Fruit fly (Drosophila melanogaster): ENCODE data around the gene Npl4.

The Npl4 gene

dm6 chr3R:25647577-25648257 lies 23.3 kb upstream of the Npl4 start (continued):
- TF ChIP-seq CG17802 (tag; optimal IDR thresholded peaks at IDR 0.05) (no peak), caup (GFP tag; optimal IDR thresholded peaks at IDR 0.05; ENCODE audit: severe bottlenecking) (no peak), knrl (GFP tag; IDR thresholded peaks at IDR 0.05; ENCODE audit: partially characterized antibody) (peak; percentile 63), CG10979 (tag; optimal IDR thresholded peaks at IDR 0.05) (peak; percentile 37), Sox102F (GFP tag; optimal IDR thresholded peaks at IDR 0.05) (no peak), CG13624 (GFP tag; optimal IDR thresholded peaks at IDR 0.05) (peak; percentile 34), sens (GFP tag) (peak; percentile 61), Lhr (GFP tag; optimal IDR thresholded peaks at IDR 0.05) (peak; percentile 13), CG4854 (GFP tag; optimal IDR thresholded peaks at IDR 0.05) (no peak), CG10431 (GFP tag; optimal IDR thresholded peaks at IDR 0.05) (peak; percentile 28), Fer1 (GFP tag; optimal IDR thresholded peaks at IDR 0.05) (no peak), PHDP (tag; optimal IDR thresholded peaks at IDR 0.05) (peak; percentile 12), CG7357 (GFP tag; IDR thresholded peaks at IDR 0.05) (no peak), pita (GFP tag; optimal IDR thresholded peaks at IDR 0.05) (no peak), Dp (GFP tag; optimal IDR thresholded peaks at IDR 0.05) (peak; percentile 4), ara (GFP tag; IDR thresholded peaks at IDR 0.05) (peak; percentile 45; the same call in 1 of the 2 replicates), CG10366 (GFP tag; IDR thresholded peaks at IDR 0.05) (no peak), yki (optimal IDR thresholded peaks at IDR 0.05) (no peak), trem (tag; optimal IDR thresholded peaks at IDR 0.05) (peak; percentile 49), Scr (GFP tag; IDR thresholded peaks at IDR 0.05; ENCODE audit: partially characterized antibody) (peak; percentile 67), Myb (GFP tag; optimal IDR thresholded peaks at IDR 0.05) (peak; percentile 13), CG18599 (GFP tag; optimal IDR thresholded peaks at IDR 0.05) (no peak), CG11560 (tag; IDR thresholded peaks at IDR 0.05) (no peak), shn (GFP tag; optimal IDR thresholded peaks at IDR 0.05) (peak; percentile 24), CG1233 (GFP tag; optimal IDR thresholded peaks at IDR 0.05) (peak; percentile 37), Bgb (GFP tag; IDR thresholded peaks at IDR 0.05; ENCODE audit: partially characterized antibody) (peak; percentile 84), Atf6 (GFP tag; IDR thresholded peaks at IDR 0.05) (0 out of 2 replicates have a peak, but pooled peaks have one; percentile 9), oc (tag; optimal IDR thresholded peaks at IDR 0.05) (peak; percentile 98), Med (GFP tag) (peak; percentile 82), pnt (GFP tag; optimal IDR thresholded peaks at IDR 0.05) (no peak), Adf1 (GFP tag; IDR thresholded peaks at IDR 0.05) (peak; percentile 98), nmo (GFP tag; optimal IDR thresholded peaks at IDR 0.05) (peak; percentile 27), Mes4 (GFP tag; optimal IDR thresholded peaks at IDR 0.05) (no peak), Hmr (GFP tag; optimal IDR thresholded peaks at IDR 0.05) (peak; percentile 16), sisA (GFP tag; IDR thresholded peaks at IDR 0.05) (no peak), CG14965 (GFP tag; optimal IDR thresholded peaks at IDR 0.05; ENCODE audit: borderline replicate concordance) (no peak), exex (tag; optimal IDR thresholded peaks at IDR 0.05) (peak; percentile 15), her (GFP tag; optimal IDR thresholded peaks at IDR 0.05) (no peak), tap (tag; optimal IDR thresholded peaks at IDR 0.05) (no peak), CG15479 (GFP tag; optimal IDR thresholded peaks at IDR 0.05) (peak; percentile 21), CG14860 (GFP tag; IDR thresholded peaks at IDR 0.05; ENCODE audit: partially characterized antibody) (peak; percentile 85), CG4707 (GFP tag; optimal IDR thresholded peaks at IDR 0.05) (peak; percentile 47), zen2 (GFP tag; IDR thresholded peaks at IDR 0.05; ENCODE audit: partially characterized antibody) (peak; percentile 65; the same call in 2 of the 3 replicates), Neu2 (GFP tag; optimal IDR thresholded peaks at IDR 0.05; ENCODE audit: borderline replicate concordance) (peak; percentile 3), wek (GFP tag; optimal IDR thresholded peaks at IDR 0.05) (peak; percentile 32), gcm (GFP tag; optimal IDR thresholded peaks at IDR 0.05) (peak; percentile 8), Eip74EF (GFP tag; optimal IDR thresholded peaks at IDR 0.05) (peak in 1 of 2 experiments; percentile 28), CG10321 (GFP tag; IDR thresholded peaks at IDR 0.05) (0 out of 2 replicates have a peak, but pooled peaks have one; percentile 28)
